Worm (Caenorhabditis elegans) whole organism, L1 larva: Measurements from ENCODE around the gene nhr-132.

Source experiments
- C04F5.9 ChIP-seq: sonication (generic microtip); optimal IDR thresholded peaks from 2 replicates; lab custom pipeline; 2016; ENCODE audit warnings: missing genetic modification characterization, missing compliant biosample characterization
- C16A3.4 ChIP-seq: fragments of 150-350 bp; optimal IDR thresholded peaks from 2 replicates; lab custom pipeline; 2014; ENCODE audit warnings: missing biosample characterization, missing genetic modification characterization
- Y116A8C.19 ChIP-seq: sonication (generic microtip); optimal IDR thresholded peaks from 2 replicates; lab custom pipeline; 2016; ENCODE audit warnings: missing compliant biosample characterization, missing genetic modification characterization, borderline replicate concordance
- aly-2 ChIP-seq: fragments of 150-350 bp; optimal IDR thresholded peaks from 2 replicates; lab custom pipeline; 2014; ENCODE audit warnings: missing biosample characterization, missing genetic modification characterization
- ama-1 ChIP-seq: fragments of 150-350 bp; optimal IDR thresholded peaks from 2 replicates; lab custom pipeline; 2014
- ceh-63 ChIP-seq: fragments of 200-800 bp; sonication (Bioruptor generic); optimal IDR thresholded peaks from 2 replicates; lab custom pipeline; 2018; ENCODE audit warnings: mild to moderate bottlenecking, missing genetic modification characterization, missing compliant biosample characterization
- ceh-8 ChIP-seq: fragments of 200-800 bp; sonication (Bioruptor generic); optimal IDR thresholded peaks from 2 replicates; lab custom pipeline; 2018; ENCODE audit warnings: mild to moderate bottlenecking, missing genetic modification characterization, moderate library complexity, missing compliant biosample characterization
- ceh-82 ChIP-seq, 3 experiments: fragments of 150-350 bp in 1 of 3; sonication (generic microtip) in 2 of 3; optimal IDR thresholded peaks; 2 replicates each; lab custom pipeline; 2014 to 2017; ENCODE audit warnings: missing biosample characterization in 3 of 3, missing genetic modification characterization in 3 of 3
- ceh-88 ChIP-seq: fragments of 200-800 bp; sonication (Bioruptor generic); IDR thresholded peaks from 2 replicates; pipeline ENCODE4 v1.3.6; 2022; ENCODE audit warnings: missing genetic modification characterization, missing compliant biosample characterization
- ceh-90 ChIP-seq: sonication (generic microtip); optimal IDR thresholded peaks from 2 replicates; lab custom pipeline; 2016; ENCODE audit warnings: missing genetic modification characterization, missing compliant biosample characterization
- dpl-1 ChIP-seq, 3 experiments: fragments of 150-350 bp in 2 of 3; sonication (generic microtip) in 1 of 3; optimal IDR thresholded peaks; 2 replicates each; lab custom pipeline; 2014 to 2017; ENCODE audit warnings: missing biosample characterization in 3 of 3, missing genetic modification characterization in 3 of 3, missing genetic modification reagents in 3 of 3
- dsc-1 ChIP-seq: sonication (generic microtip); optimal IDR thresholded peaks from 2 replicates; lab custom pipeline; 2016; ENCODE audit warnings: mild to moderate bottlenecking, missing genetic modification characterization, missing compliant biosample characterization
- efl-1 ChIP-seq, 4 experiments: fragments of 150-350 bp; optimal IDR thresholded peaks in 3 of 4; peaks in 1 of 4; 1 replicate in 1 of 4; 2 replicates in 3 of 4; lab custom pipeline; 2014; ENCODE audit warnings: missing biosample characterization in 2 of 4, missing genetic modification characterization in 2 of 4, missing genetic modification reagents in 2 of 4
- fkh-8 ChIP-seq: sonication (generic microtip); optimal IDR thresholded peaks from 2 replicates; lab custom pipeline; 2016; ENCODE audit warnings: mild to moderate bottlenecking, missing genetic modification characterization, missing compliant biosample characterization
- fos-1 ChIP-seq: fragments of 150-350 bp; optimal IDR thresholded peaks from 2 replicates; lab custom pipeline; 2014; ENCODE audit warnings: missing biosample characterization, missing genetic modification characterization
- hlh-17 ChIP-seq: fragments of 200-800 bp; sonication (Bioruptor generic); optimal IDR thresholded peaks from 2 replicates; lab custom pipeline; 2018; ENCODE audit warnings: missing genetic modification characterization, mild to moderate bottlenecking, missing compliant biosample characterization, moderate library complexity, borderline replicate concordance
- hlh-4 ChIP-seq: sonication (generic microtip); optimal IDR thresholded peaks from 2 replicates; lab custom pipeline; 2016; ENCODE audit warnings: mild to moderate bottlenecking, missing genetic modification characterization, missing compliant biosample characterization
- irx-1 ChIP-seq: sonication (generic microtip); optimal IDR thresholded peaks from 2 replicates; lab custom pipeline; 2016; ENCODE audit warnings: missing genetic modification characterization, missing compliant biosample characterization
- jun-1 ChIP-seq: fragments of 150-350 bp; optimal IDR thresholded peaks from 2 replicates; lab custom pipeline; 2014; ENCODE audit warnings: missing biosample characterization, missing genetic modification reagents, missing genetic modification characterization
- lin-13 ChIP-seq: fragments of 150-350 bp; optimal IDR thresholded peaks from 2 replicates; lab custom pipeline; 2014; ENCODE audit warnings: missing biosample characterization, missing genetic modification reagents, missing genetic modification characterization
- lin-35 ChIP-seq, 2 experiments: fragments of 150-350 bp; optimal IDR thresholded peaks; 2 replicates each; lab custom pipeline; 2014; ENCODE audit warnings: missing biosample characterization in 2 of 2, missing genetic modification characterization in 2 of 2, missing genetic modification reagents in 2 of 2
- lin-39 ChIP-seq: fragments of 150-350 bp; optimal IDR thresholded peaks from 2 replicates; lab custom pipeline; 2014; ENCODE audit warnings: missing biosample characterization, missing genetic modification reagents, missing genetic modification characterization
- nhr-11 ChIP-seq: fragments of 150-350 bp; optimal IDR thresholded peaks from 2 replicates; lab custom pipeline; 2014; ENCODE audit warnings: missing biosample characterization, missing genetic modification characterization
- nhr-28 ChIP-seq: fragments of 150-350 bp; optimal IDR thresholded peaks from 2 replicates; lab custom pipeline; 2014; ENCODE audit warnings: missing biosample characterization, missing genetic modification characterization
- nhr-47 ChIP-seq: sonication (generic microtip); optimal IDR thresholded peaks from 2 replicates; lab custom pipeline; 2016; ENCODE audit warnings: mild to moderate bottlenecking, missing genetic modification characterization, moderate library complexity, missing compliant biosample characterization
- nhr-71 ChIP-seq: sonication (generic microtip); optimal IDR thresholded peaks from 2 replicates; lab custom pipeline; 2016; ENCODE audit warnings: mild to moderate bottlenecking, missing genetic modification characterization, moderate library complexity, missing compliant biosample characterization
- nhr-77 ChIP-seq: fragments of 150-350 bp; optimal IDR thresholded peaks from 2 replicates; lab custom pipeline; 2014; ENCODE audit warnings: missing biosample characterization, missing genetic modification characterization
- nhr-85 ChIP-seq: sonication (generic microtip); peaks from one replicate; lab custom pipeline; 2016; ENCODE audit warnings: missing genetic modification characterization, inconsistent platforms, missing compliant biosample characterization
- nhr-90 ChIP-seq: sonication (generic microtip); optimal IDR thresholded peaks from 2 replicates; lab custom pipeline; 2016; ENCODE audit warnings: mild to moderate bottlenecking, missing genetic modification characterization, missing compliant biosample characterization; ENCODE audit not compliant: poor library complexity
- pag-3 ChIP-seq: sonication (generic microtip); optimal IDR thresholded peaks from 2 replicates; lab custom pipeline; 2017; ENCODE audit warnings: missing genetic modification characterization, mild to moderate bottlenecking, missing compliant biosample characterization, antibody characterized with exemption, borderline replicate concordance; ENCODE audit not compliant: insufficient read depth
- skn-1 ChIP-seq: fragments of 150-350 bp; optimal IDR thresholded peaks from 2 replicates; lab custom pipeline; 2014; ENCODE audit warnings: missing biosample characterization, missing genetic modification characterization
- tbx-2 ChIP-seq: sonication (generic microtip); optimal IDR thresholded peaks from 2 replicates; lab custom pipeline; 2016; ENCODE audit warnings: missing genetic modification characterization, missing compliant biosample characterization
- tlp-1 ChIP-seq: fragments of 150-350 bp; optimal IDR thresholded peaks from 2 replicates; lab custom pipeline; 2014; ENCODE audit warnings: missing biosample characterization, missing genetic modification characterization
- unc-130 ChIP-seq: fragments of 150-350 bp; optimal IDR thresholded peaks from 2 replicates; lab custom pipeline; 2017; ENCODE audit warnings: missing biosample characterization, missing genetic modification characterization, inconsistent platforms
- unc-62 ChIP-seq: fragments of 150-350 bp; optimal IDR thresholded peaks from 2 replicates; lab custom pipeline; 2014; ENCODE audit warnings: missing biosample characterization, missing genetic modification reagents, missing genetic modification characterization
- unc-86 ChIP-seq: sonication (generic microtip); optimal IDR thresholded peaks from 2 replicates; lab custom pipeline; 2016; ENCODE audit warnings: missing genetic modification characterization, missing compliant biosample characterization
- unc-98 ChIP-seq: fragments of 200-800 bp; sonication (Bioruptor generic); IDR thresholded peaks from 2 replicates; pipeline ENCODE4 v1.3.6; 2022; ENCODE audit warnings: missing genetic modification characterization, missing compliant biosample characterization
- vab-15 ChIP-seq: sonication (generic microtip); optimal IDR thresholded peaks from 2 replicates; lab custom pipeline; 2017; ENCODE audit warnings: missing genotype, mild to moderate bottlenecking, missing genetic modification characterization, missing compliant biosample characterization
- ztf-11 ChIP-seq, 2 experiments: sonication (generic microtip); optimal IDR thresholded peaks; 2 replicates each; lab custom pipeline; 2016 to 2017; ENCODE audit warnings: missing genetic modification characterization in 2 of 2, missing biosample characterization in 1 of 2, missing compliant biosample characterization in 1 of 2

nhr-132 gene

ce11 chrV:565984-566383, 31.7 kb downstream of the nhr-132 start, which contains the start of gene sri-73:
Gene sri-73 (minus strand): TSS chrV:566084.
- no peak for TF ChIP-seq unc-130
- no peak for TF ChIP-seq Y116A8C.19 (tag; lab: Kevin White, UChicago)
- no peak for TF ChIP-seq pag-3 (tag; lab: Kevin White, UChicago)
- no peak for TF ChIP-seq nhr-28
- TF ChIP-seq nhr-11 (tag; lab: Kevin White, UChicago), result no peak
- TF ChIP-seq tlp-1 (tag; lab: Kevin White, UChicago), result no peak
- no peak for TF ChIP-seq skn-1 (tag; lab: Kevin White, UChicago)
- TF ChIP-seq nhr-90, result no peak

- TF ChIP-seq fos-1 (no peak), ceh-63 (GFP tag; lab: Kevin White, UChicago) (no peak), fkh-8 (tag; lab: Kevin White, UChicago) (no peak), vab-15 (tag; lab: Kevin White, UChicago) (no peak), tlp-1 (tag; lab: Kevin White, UChicago) (no peak), nhr-47 (tag; lab: Kevin White, UChicago) (no peak), ztf-11 (tag; optimal IDR thresholded peaks at IDR 0.05; lab: Kevin White, UChicago) (no peak), dsc-1 (no peak), C16A3.4 (tag; lab: Kevin White, UChicago) (no peak), ceh-8 (GFP tag; lab: Kevin White, UChicago) (no peak), tbx-2 (tag; lab: Kevin White, UChicago) (no peak), jun-1 (tag; lab: Kevin White, UChicago) (no peak), unc-62 (GFP tag; lab: Kevin White, UChicago) (no peak), nhr-71 (tag; lab: Kevin White, UChicago) (no peak), C04F5.9 (tag; lab: Kevin White, UChicago) (no peak), efl-1 (optimal IDR thresholded peaks at IDR 0.05; lab: Kevin White, UChicago) (no peak), efl-1 (GFP tag; optimal IDR thresholded peaks at IDR 0.05 in 1 of 2; lab: Kevin White, UChicago) (no peak)
- TF ChIP-seq, all 84 proteins: peak for 0
Measured at ce11 chrV:568105-568504, 33.9 kb downstream of the nhr-132 start, which contains the start of gene sri-72. Gene sri-72 (minus strand): TSS chrV:568205.

ce11 chrV:574639-575038, 40.4 kb downstream of the nhr-132 start, which contains the start of gene C14C6.13:
Gene C14C6.13 (minus strand): TSS chrV:574739.
- TF ChIP-seq lin-35 (GFP tag; optimal IDR thresholded peaks at IDR 0.05; lab: Kevin White, UChicago), result no peak
- TF ChIP-seq unc-86, result no peak
- no peak for TF ChIP-seq ceh-90
- TF ChIP-seq unc-98, result no peak
- no peak for TF ChIP-seq dpl-1 (GFP tag; optimal IDR thresholded peaks at IDR 0.05; lab: Kevin White, UChicago)
- no peak for TF ChIP-seq nhr-77
- TF ChIP-seq hlh-17, result no peak
- TF ChIP-seq, all 84 proteins: peak for 0

DNA sequence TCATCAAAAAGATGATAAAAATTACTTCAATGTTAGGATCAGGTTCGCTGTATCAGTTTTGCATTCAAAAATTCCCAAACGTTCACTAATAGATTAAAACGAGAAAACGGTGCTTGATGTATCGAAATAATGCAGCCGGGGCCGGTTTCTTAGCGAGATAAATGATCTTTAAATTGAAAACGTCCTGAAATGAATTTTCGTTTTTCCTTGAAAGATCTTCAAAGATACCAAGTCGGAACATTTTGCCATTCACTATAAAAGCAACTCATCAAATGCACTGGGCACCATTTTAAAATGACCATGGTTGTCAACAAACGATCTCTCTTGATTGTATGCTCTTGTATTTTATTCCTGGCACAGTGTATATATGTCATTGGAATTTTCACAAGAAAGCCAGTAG, 41.8 kb downstream of the nhr-132 start, which contains the start of gene K06H6.5:
TSS of gene K06H6.5 (plus strand) at position 301 of the 400 bp plus-strand sequence.
- TF ChIP-seq irx-1 (tag; lab: Kevin White, UChicago) (no peak), nhr-85 (tag; lab: Kevin White, UChicago) (no peak), jun-1 (tag; lab: Kevin White, UChicago) (no peak), ceh-88 (GFP tag; lab: Robert Waterston, UW) (no peak), efl-1 (optimal IDR thresholded peaks at IDR 0.05; lab: Kevin White, UChicago) (no peak), efl-1 (GFP tag; optimal IDR thresholded peaks at IDR 0.05 in 1 of 2; lab: Kevin White, UChicago) (no peak), aly-2 (tag; lab: Kevin White, UChicago) (no peak), fos-1 (no peak), skn-1 (tag; lab: Kevin White, UChicago) (no peak), ama-1 (no peak), ceh-82 (tag; optimal IDR thresholded peaks at IDR 0.05; lab: Kevin White, UChicago) (no peak), unc-86 (no peak), hlh-4 (tag; lab: Kevin White, UChicago) (no peak), lin-39 (tag; lab: Kevin White, UChicago) (no peak), nhr-90 (no peak), lin-13 (no peak), C04F5.9 (tag; lab: Kevin White, UChicago) (no peak), dsc-1 (no peak), nhr-47 (tag; lab: Kevin White, UChicago) (no peak)
